Worm (Caenorhabditis elegans) whole organism, midembryonic: ENCODE results near the gene sec-61.G.

Source experiments
- cog-1 ChIP-seq: sonication (generic microtip); optimal IDR thresholded peaks from 2 replicates; lab custom pipeline; 2016; ENCODE audit warnings: missing genetic modification characterization, missing compliant biosample characterization
- flt-1 ChIP-seq: fragments of 200-800 bp; sonication (Bioruptor generic); IDR thresholded peaks from 2 replicates; pipeline ENCODE4 v1.3.6; 2022; ENCODE audit warnings: missing genetic modification characterization, missing compliant biosample characterization
- klf-2 ChIP-seq: fragments of 200-800 bp; sonication (Bioruptor generic); conservative IDR thresholded peaks from 2 replicates; pipeline ENCODE4 v1.3.6; 2022; ENCODE audit warnings: missing genetic modification reagents, missing genetic modification characterization, missing compliant biosample characterization
- med-1 ChIP-seq: sonication (generic microtip); optimal IDR thresholded peaks from 2 replicates; lab custom pipeline; 2017; ENCODE audit warnings: missing genetic modification characterization, mild to moderate bottlenecking, missing compliant biosample characterization, antibody characterized with exemption, missing genetic modification reagents; ENCODE audit not compliant: insufficient read depth
- ref-1 ChIP-seq: fragments of 200-800 bp; sonication (Bioruptor generic); conservative IDR thresholded peaks from 2 replicates; pipeline ENCODE4 v1.3.6; 2022; ENCODE audit warnings: missing genetic modification reagents, missing genetic modification characterization, missing compliant biosample characterization
- tab-1 ChIP-seq: fragments of 200-800 bp; sonication (Bioruptor generic); IDR thresholded peaks from 2 replicates; pipeline ENCODE4 v1.3.6; 2022; ENCODE audit warnings: missing genetic modification characterization, missing compliant biosample characterization
- ztf-23 ChIP-seq: fragments of 200-800 bp; sonication (Bioruptor generic); IDR thresholded peaks from 2 replicates; pipeline ENCODE4 v1.3.6; 2022; ENCODE audit warnings: missing genetic modification reagents, missing genetic modification characterization, missing compliant biosample characterization
- ztf-29 ChIP-seq: fragments of 200-800 bp; sonication (Bioruptor generic); IDR thresholded peaks from 2 replicates; pipeline ENCODE4 v1.3.6; 2022; ENCODE audit warnings: missing genetic modification reagents, missing genetic modification characterization, missing compliant biosample characterization

ce11 chrV:10896295-10896694 lies 648 bp downstream of the sec-61.G start, which contains the start of gene F32D8.13:
- TF ChIP-seq tab-1 (GFP tag; lab: Robert Waterston, UW): no peak
- TF ChIP-seq med-1 (GFP tag; lab: Kevin White, UChicago): no peak
- no peak for TF ChIP-seq flt-1
- TF ChIP-seq klf-2 (GFP tag; lab: Robert Waterston, UW): no peak
- no peak for TF ChIP-seq ref-1 (GFP tag; lab: Robert Waterston, UW)
- TF ChIP-seq cog-1 (tag; lab: Kevin White, UChicago): no peak
- no peak for TF ChIP-seq ztf-23 (GFP tag; lab: Robert Waterston, UW)
- no peak for TF ChIP-seq ztf-29
